Fruit fly (Drosophila melanogaster) whole organism, larva: Measurements from ENCODE around the gene Acbp3.

Experiments
- noc ChIP-seq: fragments of 200-800 bp; sonication (Bioruptor generic); optimal IDR thresholded peaks from 3 replicates; lab custom pipeline; 2019; ENCODE audit warnings: missing biosample characterization, mild to moderate bottlenecking, missing genetic modification characterization, moderate library complexity

The Acbp3 gene

DNA sequence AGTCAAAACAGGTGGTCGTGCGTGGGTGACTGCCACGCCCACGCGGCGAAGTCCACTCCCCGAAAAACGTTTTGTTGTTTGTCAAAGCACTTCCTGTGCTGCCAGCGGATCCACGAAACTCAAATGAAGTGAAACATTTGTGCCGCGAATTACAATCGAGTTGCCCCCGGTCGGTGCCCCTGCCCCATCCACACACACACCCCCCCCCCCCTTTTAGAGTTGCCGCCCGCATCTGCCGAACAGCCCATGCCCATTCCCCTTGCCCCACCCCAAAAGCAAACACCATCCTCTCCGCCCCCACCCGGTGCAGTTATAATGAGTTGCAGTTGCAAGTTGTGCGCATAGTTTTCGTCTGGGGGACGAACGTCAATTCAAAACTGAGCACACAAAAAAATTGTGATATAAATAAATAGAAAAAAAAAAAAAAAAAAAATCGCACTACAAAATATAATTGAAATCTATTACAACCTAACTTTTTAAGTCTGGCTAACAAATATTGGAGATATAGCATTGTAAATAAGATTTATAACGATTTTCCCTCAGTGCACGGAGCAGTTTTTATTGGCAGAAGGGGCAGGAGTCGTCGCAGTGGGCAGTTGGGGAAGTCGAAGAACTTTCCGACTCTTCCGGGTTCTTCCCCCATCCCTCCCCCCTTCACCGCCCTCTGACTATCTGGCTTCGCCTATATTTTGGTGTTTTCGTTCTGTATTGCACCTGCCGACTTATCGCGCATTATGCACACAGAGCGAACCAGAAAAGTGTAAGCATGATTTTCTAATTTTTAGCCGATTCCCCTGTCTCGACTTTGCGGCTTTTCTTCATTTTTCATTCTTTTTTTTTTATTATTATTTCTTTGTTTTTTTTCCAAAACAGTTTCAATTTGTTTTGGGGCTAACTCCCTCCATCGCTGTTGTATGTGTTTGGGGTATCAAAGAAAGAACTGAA is 21.1 kb downstream of the Acbp3 start:
- no peak for TF ChIP-seq noc

DNA sequence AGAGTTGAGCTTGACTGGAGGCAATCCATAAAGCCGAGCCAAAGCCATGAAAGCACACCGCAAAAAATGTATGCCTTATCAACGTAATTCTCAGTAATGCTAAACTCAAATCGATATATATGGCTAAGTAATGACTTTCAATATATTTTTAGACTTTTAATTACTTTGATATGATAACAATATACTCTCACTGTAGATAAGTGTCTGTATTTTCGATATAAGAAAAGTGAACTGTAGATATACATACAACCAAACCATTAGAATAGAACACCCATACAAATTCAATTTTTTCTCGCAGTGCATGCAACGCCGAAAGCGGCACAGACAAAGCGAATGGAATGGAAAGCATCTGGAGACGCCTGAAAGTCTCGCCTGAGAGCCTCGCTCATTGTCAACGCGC is 23.0 kb downstream of the Acbp3 start:
- peak; percentile 9 for TF ChIP-seq noc

DNA sequence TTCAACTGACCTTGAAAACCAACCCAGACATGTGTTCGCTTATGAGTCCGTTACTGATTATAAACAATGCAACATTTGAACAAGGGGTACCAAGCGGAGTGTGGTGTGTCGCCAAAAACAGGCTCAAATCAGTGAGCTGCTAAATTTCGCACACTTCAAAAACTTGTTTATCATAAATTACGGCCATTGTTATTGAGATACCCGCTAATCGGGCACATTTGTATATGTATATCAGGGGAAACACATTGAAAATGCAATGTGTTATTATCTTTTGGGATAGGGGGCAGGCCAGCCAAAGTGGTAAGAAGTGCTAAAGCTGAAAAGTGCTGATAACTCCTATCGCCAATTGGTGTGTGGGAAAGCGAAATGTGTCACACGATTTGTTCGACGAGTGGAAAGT is 23.6 kb downstream of the Acbp3 start:
- TF ChIP-seq noc, result no peak

DNA sequence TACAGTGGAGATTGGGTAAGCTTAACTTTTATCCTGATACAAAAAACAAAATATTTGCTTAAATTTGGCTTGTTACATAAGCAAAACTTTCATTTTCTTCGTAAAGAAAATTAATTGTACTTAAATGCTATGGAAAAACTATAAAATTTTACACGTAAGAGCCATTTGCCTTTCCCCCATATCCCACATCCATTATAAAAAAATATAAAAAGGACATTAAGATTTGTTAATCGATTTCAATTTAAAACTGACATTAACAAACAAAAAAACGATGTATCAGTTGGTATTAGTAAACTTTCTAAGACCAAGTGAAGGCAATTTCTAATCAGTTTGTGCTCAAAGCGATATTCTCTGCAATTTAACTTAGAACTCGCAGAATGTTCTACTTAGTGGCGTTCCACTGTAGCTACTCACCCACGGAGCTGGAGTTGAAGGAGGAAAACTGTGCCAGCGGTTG is 24.9 kb downstream of the Acbp3 start:
- TF ChIP-seq noc, result peak; percentile 25

dm6 chr3L:7156239-7156638 is 25.6 kb downstream of the Acbp3 start:
- no peak for TF ChIP-seq noc

dm6 chr3L:7156890-7157289 is 26.2 kb downstream of the Acbp3 start, which contains the start of gene corn:
Gene corn, minus strand, starts transcription at chr3L:7157073.
- TF ChIP-seq noc, result no peak

- no peak for TF ChIP-seq noc
Observed at dm6 chr3L:7157713-7158112, 27.0 kb downstream of the Acbp3 start, which contains the start of gene CG8620. Gene CG8620, plus strand, starts transcription at chr3L:7158099.

DNA sequence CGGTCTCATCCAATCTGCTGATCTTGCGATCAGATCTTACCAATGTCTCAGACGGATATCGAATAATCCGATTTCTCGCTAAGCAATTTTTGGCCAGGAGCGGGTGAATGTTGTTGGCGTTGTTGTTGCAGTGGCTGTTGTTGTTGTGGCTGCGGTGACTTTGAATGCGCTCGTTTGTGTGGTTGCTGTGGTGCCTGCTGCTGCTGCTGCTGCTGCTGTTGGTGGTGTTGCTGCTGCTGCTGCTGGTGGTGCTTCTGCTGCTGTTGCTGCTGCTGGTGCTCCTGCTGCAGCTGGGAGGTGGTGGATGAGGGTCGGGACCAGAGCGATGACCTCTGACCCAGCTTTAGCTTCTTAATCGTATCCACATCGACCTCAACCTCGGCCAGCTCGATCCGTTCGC is 30.6 kb downstream of the Acbp3 start:
- no peak for TF ChIP-seq noc

dm6 chr3L:7161924-7162323 is 31.2 kb downstream of the Acbp3 start:
- TF ChIP-seq noc, result no peak
